Worm (Caenorhabditis elegans) whole organism, L3 larva: Measurements from ENCODE around the gene E03H12.4.

Source experiments
- R02D3.7 ChIP-seq: fragments of 150-350 bp; optimal IDR thresholded peaks from 2 replicates; lab custom pipeline; 2014; ENCODE audit warnings: missing biosample characterization, missing genetic modification characterization
- ZK546.5 ChIP-seq: sonication (generic microtip); optimal IDR thresholded peaks from 2 replicates; lab custom pipeline; 2017; ENCODE audit warnings: missing biosample characterization, missing genetic modification characterization
- ama-1 ChIP-seq: fragments of 150-350 bp; optimal IDR thresholded peaks from 2 replicates; lab custom pipeline; 2018
- ceh-28 ChIP-seq: fragments of 150-350 bp; optimal IDR thresholded peaks from 2 replicates; lab custom pipeline; 2014; ENCODE audit warnings: missing biosample characterization, missing genetic modification reagents, missing genetic modification characterization
- egl-27 ChIP-seq: sonication (generic microtip); optimal IDR thresholded peaks from 4 replicates; lab custom pipeline; 2017; ENCODE audit warnings: missing biosample characterization, missing genetic modification reagents, missing genetic modification characterization
- fos-1 ChIP-seq: fragments of 150-350 bp; optimal IDR thresholded peaks from 2 replicates; lab custom pipeline; 2014; ENCODE audit warnings: missing biosample characterization, missing genetic modification characterization
- hmg-11 ChIP-seq: sonication (generic microtip); optimal IDR thresholded peaks from 2 replicates; lab custom pipeline; 2016; ENCODE audit warnings: missing genetic modification characterization, missing compliant biosample characterization
- mdl-1 ChIP-seq: fragments of 150-350 bp; optimal IDR thresholded peaks from 2 replicates; lab custom pipeline; 2014; ENCODE audit warnings: missing biosample characterization, missing genetic modification characterization
- skn-1 ChIP-seq: fragments of 150-350 bp; optimal IDR thresholded peaks from 2 replicates; lab custom pipeline; 2014; ENCODE audit warnings: missing biosample characterization, missing genetic modification characterization
- unc-62 ChIP-seq: fragments of 150-350 bp; sonication (generic microtip); optimal IDR thresholded peaks from 4 replicates; lab custom pipeline; 2014; ENCODE audit warnings: missing biosample characterization, missing genetic modification reagents, missing genetic modification characterization
- zag-1 ChIP-seq: fragments of 150-350 bp; optimal IDR thresholded peaks from 2 replicates; lab custom pipeline; 2014; ENCODE audit warnings: missing biosample characterization, missing genetic modification characterization

ce11 chrIV:4986246-4986645 is 3.9 kb downstream of the E03H12.4 start, which contains the start of gene clec-177:
- TF ChIP-seq skn-1 (tag; lab: Kevin White, UChicago) (no peak), zag-1 (tag; lab: Kevin White, UChicago) (no peak), ceh-28 (no peak), ZK546.5 (tag; lab: Kevin White, UChicago) (no peak), hmg-11 (tag; lab: Kevin White, UChicago) (no peak), fos-1 (tag; lab: Kevin White, UChicago) (no peak), ama-1 (lab: Kevin White, UChicago) (no peak), R02D3.7 (tag; lab: Kevin White, UChicago) (no peak), egl-27 (tag; lab: Kevin White, UChicago) (no peak), unc-62 (GFP tag; lab: Kevin White, UChicago) (no peak), mdl-1 (tag; lab: Kevin White, UChicago) (no peak)
